Fruit fly (Drosophila melanogaster) whole organism, embryonic: Measurements from ENCODE around the gene mus302.

Experiments used
- Abd-B ChIP-seq: fragments of 200-800 bp; sonication (Bioruptor generic); optimal IDR thresholded peaks from 2 replicates; lab custom pipeline; 2018; ENCODE audit warnings: missing biosample characterization, mild to moderate bottlenecking, missing genetic modification characterization, moderate library complexity
- Blimp-1 ChIP-seq: fragments of 200-800 bp; sonication (Bioruptor generic); optimal IDR thresholded peaks from 3 replicates; lab custom pipeline; 2018; ENCODE audit warnings: missing biosample characterization, missing genetic modification characterization, mild to moderate bottlenecking, moderate library complexity, missing genetic modification reagents
- CG10431 ChIP-seq: fragments of 200-800 bp; sonication (Bioruptor generic); optimal IDR thresholded peaks from 3 replicates; lab custom pipeline; 2018; ENCODE audit warnings: missing biosample characterization, mild to moderate bottlenecking, missing genetic modification characterization
- CG11247 ChIP-seq: fragments of 200-800 bp; sonication (Bioruptor generic); IDR thresholded peaks from 2 replicates; pipeline ENCODE4 v1.3.6; 2022; ENCODE audit warnings: missing biosample characterization, missing genetic modification characterization
- CG11504 ChIP-seq: fragments of 200-800 bp; sonication (Bioruptor generic); optimal IDR thresholded peaks from 3 replicates; lab custom pipeline; 2019; ENCODE audit warnings: missing biosample characterization, mild to moderate bottlenecking, missing genetic modification characterization, moderate library complexity
- CG12236 ChIP-seq: fragments of 200-800 bp; sonication (Bioruptor generic); optimal IDR thresholded peaks from 2 replicates; lab custom pipeline; 2016; ENCODE audit warnings: missing biosample characterization, missing genetic modification characterization
- CG1647 ChIP-seq: fragments of 200-800 bp; sonication (Bioruptor generic); optimal IDR thresholded peaks from 3 replicates; lab custom pipeline; 2016; ENCODE audit warnings: missing biosample characterization, missing genetic modification characterization
- CG1792 ChIP-seq: fragments of 200-800 bp; sonication (Bioruptor generic); optimal IDR thresholded peaks from 2 replicates; lab custom pipeline; 2016; ENCODE audit warnings: missing biosample characterization, missing genetic modification characterization
- CG18599 ChIP-seq: fragments of 200-800 bp; sonication (Bioruptor generic); optimal IDR thresholded peaks from 3 replicates; lab custom pipeline; 2017; ENCODE audit warnings: missing biosample characterization, missing genetic modification characterization, mild to moderate bottlenecking, moderate library complexity, missing genetic modification reagents
- CG30403 ChIP-seq: fragments of 200-800 bp; sonication (Bioruptor generic); optimal IDR thresholded peaks from 3 replicates; lab custom pipeline; 2016; ENCODE audit warnings: missing biosample characterization, missing genetic modification characterization
- CG31365 ChIP-seq: fragments of 200-800 bp; sonication (Bioruptor generic); optimal IDR thresholded peaks from 2 replicates; lab custom pipeline; 2018; ENCODE audit warnings: missing biosample characterization, mild to moderate bottlenecking, missing genetic modification characterization
- CG33213 ChIP-seq: fragments of 200-800 bp; sonication (Bioruptor generic); optimal IDR thresholded peaks from 3 replicates; lab custom pipeline; 2016; ENCODE audit warnings: missing biosample characterization, missing genetic modification characterization
- CG3726 ChIP-seq: fragments of 200-800 bp; sonication (Bioruptor generic); IDR thresholded peaks from 3 replicates; pipeline ENCODE4, ENCODE4 v1.3.6; 2022; ENCODE audit warnings: missing biosample characterization, missing genetic modification characterization
- CG3995 ChIP-seq: fragments of 200-800 bp; sonication (Bioruptor generic); optimal IDR thresholded peaks from 3 replicates; lab custom pipeline; 2016; ENCODE audit warnings: missing biosample characterization, missing genetic modification characterization
- CG4820 ChIP-seq: fragments of 200-800 bp; sonication (Bioruptor generic); optimal IDR thresholded peaks from 3 replicates; lab custom pipeline; 2016; ENCODE audit warnings: missing biosample characterization, missing genetic modification characterization
- CG5953 ChIP-seq: fragments of 200-800 bp; sonication (Bioruptor generic); IDR thresholded peaks from 2 replicates; pipeline ENCODE4 v1.3.6; 2022; ENCODE audit warnings: missing biosample characterization, missing genetic modification characterization
- CG6175 ChIP-seq: fragments of 200-800 bp; sonication (Bioruptor generic); IDR thresholded peaks from 3 replicates; pipeline ENCODE4 v1.3.6; 2022; ENCODE audit warnings: missing biosample characterization, missing genetic modification characterization
- Dp ChIP-seq: fragments of 200-800 bp; sonication (Bioruptor generic); optimal IDR thresholded peaks from 2 replicates; lab custom pipeline; 2018; ENCODE audit warnings: missing biosample characterization, mild to moderate bottlenecking, missing genetic modification characterization, moderate library complexity
- E2f2 ChIP-seq: fragments of 200-800 bp; sonication (Bioruptor generic); IDR thresholded peaks from 2 replicates; pipeline ENCODE4 v1.3.6; 2022; ENCODE audit warnings: missing biosample characterization, missing genetic modification characterization
- Fer2 ChIP-seq: fragments of 200-800 bp; sonication (Bioruptor generic); optimal IDR thresholded peaks from 2 replicates; lab custom pipeline; 2018; ENCODE audit warnings: missing biosample characterization, mild to moderate bottlenecking, missing genetic modification characterization, moderate library complexity
- Gug ChIP-seq: fragments of 200-800 bp; sonication (Bioruptor generic); IDR thresholded peaks from 4 replicates; pipeline ENCODE4 v1.3.6; 2022; ENCODE audit warnings: missing biosample characterization, missing genetic modification characterization
- HmgZ ChIP-seq: fragments of 200-800 bp; sonication (Bioruptor generic); optimal IDR thresholded peaks from 2 replicates; lab custom pipeline; 2018; ENCODE audit warnings: missing biosample characterization, mild to moderate bottlenecking, missing genetic modification characterization
- Hmx ChIP-seq: fragments of 200-800 bp; sonication (Bioruptor generic); optimal IDR thresholded peaks from 2 replicates; lab custom pipeline; 2016; ENCODE audit warnings: missing biosample characterization, missing genetic modification characterization
- Hr51 ChIP-seq, 2 experiments: fragments of 200-800 bp; sonication (Bioruptor generic); optimal IDR thresholded peaks; 2 replicates in 1 of 2; 3 replicates in 1 of 2; lab custom pipeline; 2016 to 2018; ENCODE audit warnings: missing biosample characterization in 2 of 2, missing genetic modification characterization in 2 of 2, mild to moderate bottlenecking in 1 of 2, moderate library complexity in 1 of 2
- Hr78 ChIP-seq, 2 experiments: fragments of 200-800 bp in 1 of 2; fragments of >200 bp in 1 of 2; sonication (Bioruptor generic) in 1 of 2; optimal IDR thresholded peaks; 2 replicates each; lab custom pipeline; 2017 to 2019; ENCODE audit warnings: missing biosample characterization in 2 of 2, missing genetic modification characterization in 2 of 2, mild to moderate bottlenecking in 1 of 2, moderate library complexity in 1 of 2
- Mad ChIP-seq: fragments of 200-800 bp; sonication (Bioruptor generic); optimal IDR thresholded peaks from 2 replicates; lab custom pipeline; 2016; ENCODE audit warnings: missing biosample characterization, missing genetic modification characterization
- Max ChIP-seq: fragments of 200-800 bp; sonication (Bioruptor generic); optimal IDR thresholded peaks from 2 replicates; lab custom pipeline; 2016; ENCODE audit warnings: missing biosample characterization, mild to moderate bottlenecking, missing genetic modification characterization
- NFAT ChIP-seq: fragments of 200-800 bp; sonication (Bioruptor generic); IDR thresholded peaks from 2 replicates; pipeline ENCODE4 v1.3.6; 2022; ENCODE audit warnings: missing biosample characterization, missing genetic modification characterization
- Nf-YA ChIP-seq: fragments of 200-800 bp; sonication (Bioruptor generic); IDR thresholded peaks from 2 replicates; pipeline ENCODE4 v1.3.6; 2022; ENCODE audit warnings: missing biosample characterization, missing genetic modification characterization
- Nf-YC ChIP-seq: fragments of 200-800 bp; optimal IDR thresholded peaks from 3 replicates; lab custom pipeline; 2019; ENCODE audit warnings: missing biosample characterization, mild to moderate bottlenecking, missing genetic modification characterization, moderate library complexity
- PHDP ChIP-seq: fragments of 200-800 bp; sonication (Bioruptor generic); optimal IDR thresholded peaks from 3 replicates; lab custom pipeline; 2018; ENCODE audit warnings: missing biosample characterization, mild to moderate bottlenecking, missing genetic modification characterization, moderate library complexity
- Ravus ChIP-seq: fragments of 200-800 bp; sonication (Bioruptor generic); IDR thresholded peaks from 2 replicates; pipeline ENCODE4 v1.3.6; 2022; ENCODE audit warnings: missing biosample characterization, missing genetic modification characterization
- Side ChIP-seq: fragments of 200-800 bp; sonication (Bioruptor generic); optimal IDR thresholded peaks from 2 replicates; lab custom pipeline; 2016; ENCODE audit warnings: missing biosample characterization, missing genetic modification characterization
- TFAM ChIP-seq: fragments of 200-800 bp; sonication (Bioruptor generic); optimal IDR thresholded peaks from 2 replicates; lab custom pipeline; 2017; ENCODE audit warnings: missing biosample characterization, missing genetic modification characterization, inconsistent platforms
- ab ChIP-seq: fragments of 200-800 bp; sonication (Bioruptor generic); optimal IDR thresholded peaks from 2 replicates; lab custom pipeline; 2016; ENCODE audit warnings: missing biosample characterization, missing genetic modification characterization
- abd-A ChIP-seq: fragments of 200-800 bp; sonication (Bioruptor generic); optimal IDR thresholded peaks from 3 replicates; lab custom pipeline; 2019; ENCODE audit warnings: missing biosample characterization, mild to moderate bottlenecking, missing genetic modification characterization, moderate library complexity
- bowl ChIP-seq: fragments of 200-800 bp; sonication (Bioruptor generic); IDR thresholded peaks from 2 replicates; pipeline ENCODE4 v1.3.6; 2022; ENCODE audit warnings: missing biosample characterization, missing genetic modification characterization
- da ChIP-seq: fragments of 200-800 bp; sonication (Bioruptor generic); optimal IDR thresholded peaks from 2 replicates; lab custom pipeline; 2016; ENCODE audit warnings: missing biosample characterization, missing genetic modification characterization
- hbn ChIP-seq: fragments of 200-800 bp; sonication (Bioruptor generic); IDR thresholded peaks from 2 replicates; pipeline ENCODE4 v1.3.6; 2022; ENCODE audit warnings: missing biosample characterization, missing genetic modification characterization; ENCODE audit not compliant: partially characterized antibody
- kay ChIP-seq: fragments of 200-800 bp; sonication (Bioruptor generic); optimal IDR thresholded peaks from 2 replicates; lab custom pipeline; 2016; ENCODE audit warnings: missing biosample characterization, missing genetic modification characterization
- kni ChIP-seq: fragments of 200-800 bp; sonication (Bioruptor generic); optimal IDR thresholded peaks from 3 replicates; lab custom pipeline; 2017; ENCODE audit warnings: mild to moderate bottlenecking, missing biosample characterization, missing genetic modification reagents, missing genetic modification characterization
- lbe ChIP-seq: fragments of 200-800 bp; sonication (Bioruptor generic); optimal IDR thresholded peaks from 2 replicates; lab custom pipeline; 2016; ENCODE audit warnings: missing biosample characterization, mild to moderate bottlenecking, missing genetic modification characterization
- pho ChIP-seq: fragments of 200-800 bp; sonication (Bioruptor generic); optimal IDR thresholded peaks from 2 replicates; lab custom pipeline; 2016; ENCODE audit warnings: missing biosample characterization, missing genetic modification characterization
- sisA ChIP-seq: fragments of 200-800 bp; sonication (Bioruptor generic); IDR thresholded peaks from 2 replicates; pipeline ENCODE4 v1.3.6; 2022; ENCODE audit warnings: missing biosample characterization, missing genetic modification characterization
- slp2 ChIP-seq: fragments of 200-800 bp; sonication (Bioruptor generic); optimal IDR thresholded peaks from 2 replicates; lab custom pipeline; 2016; ENCODE audit warnings: missing biosample characterization, missing genetic modification characterization
- tgo ChIP-seq: fragments of 200-800 bp; sonication (Bioruptor generic); IDR thresholded peaks from 3 replicates; pipeline ENCODE4 v1.3.6; 2022; ENCODE audit warnings: missing biosample characterization, missing genetic modification characterization
- tio ChIP-seq: fragments of 200-800 bp; sonication (Bioruptor generic); optimal IDR thresholded peaks from 2 replicates; lab custom pipeline; 2017; ENCODE audit warnings: missing biosample characterization, missing genetic modification characterization, inconsistent platforms
- tna ChIP-seq: fragments of 200-800 bp; sonication (Bioruptor generic); IDR thresholded peaks from 2 replicates; pipeline ENCODE4 v1.3.6; 2022; ENCODE audit warnings: missing biosample characterization, missing genetic modification characterization; ENCODE audit not compliant: partially characterized antibody

The mus302 gene

dm6 chr3L:16765647-16766628 lies 13.6 kb downstream of the mus302 start, which contains the start of gene Nrt (continued):
- TF ChIP-seq da (GFP tag; lab: Kevin White, UChicago), result no peak
- TF ChIP-seq tgo, result peak; percentile 44; the same call in 1 of the 3 replicates
- no peak for TF ChIP-seq Nf-YA (GFP tag; lab: Robert Waterston, UW)
- TF ChIP-seq CG5953 (GFP tag; lab: Robert Waterston, UW), result no peak; the same call in 1 of the 2 replicates
- TF ChIP-seq CG6175 (GFP tag; lab: Robert Waterston, UW), result no peak
- peak; percentile 20; the same call in 1 of the 2 replicates for TF ChIP-seq hbn (GFP tag; lab: Robert Waterston, UW)
- TF ChIP-seq Hmx (GFP tag; lab: Kevin White, UChicago), result no peak
- peak; percentile 8 for TF ChIP-seq CG4820 (GFP tag; lab: Kevin White, UChicago)
- TF ChIP-seq Abd-B, result no peak
- TF ChIP-seq HmgZ (tag; lab: Kevin White, UChicago), result peak; percentile 21
- peak in 1 of 2 experiments; percentile 84 for TF ChIP-seq Hr51 (GFP tag; optimal IDR thresholded peaks at IDR 0.05; lab: Kevin White, UChicago)
- TF ChIP-seq pho (GFP tag; lab: Kevin White, UChicago), result no peak
- peak; percentile 24 for TF ChIP-seq lbe (GFP tag; lab: Kevin White, UChicago)
- TF ChIP-seq CG12236 (GFP tag; lab: Kevin White, UChicago), result no peak
- no peak for TF ChIP-seq slp2
- TF ChIP-seq CG31365 (tag; lab: Kevin White, UChicago), result no peak
- no peak for TF ChIP-seq Ravus (GFP tag; lab: Robert Waterston, UW)
- TF ChIP-seq Mad, result no peak
- TF ChIP-seq CG30403 (GFP tag; lab: Kevin White, UChicago), result peak; percentile 63
- peak; percentile 14; the same call in 1 of the 2 replicates for TF ChIP-seq sisA (GFP tag; lab: Robert Waterston, UW)
- peak; percentile 28 for TF ChIP-seq Fer2 (tag; lab: Kevin White, UChicago)
- peak in 1 of 2 experiments; percentile 21 for TF ChIP-seq Hr78 (GFP tag; optimal IDR thresholded peaks at IDR 0.05; lab: Kevin White, UChicago)
- TF ChIP-seq kni (GFP tag; lab: Kevin White, UChicago), result peak; percentile 9
- no peak for TF ChIP-seq CG1647 (GFP tag; lab: Kevin White, UChicago)
- TF ChIP-seq CG1792 (GFP tag; lab: Kevin White, UChicago), result no peak
- no peak for TF ChIP-seq CG11247 (GFP tag; lab: Robert Waterston, UW)
- no peak for TF ChIP-seq NFAT (GFP tag; lab: Robert Waterston, UW)
- TF ChIP-seq Blimp-1, result peak; percentile 78
- peak; percentile 66; the same call in 1 of the 2 replicates for TF ChIP-seq tna
- no peak for TF ChIP-seq Gug (GFP tag; lab: Robert Waterston, UW)
- TF ChIP-seq abd-A (tag; lab: Kevin White, UChicago), result peak; percentile 18
- no peak for TF ChIP-seq CG3995 (GFP tag; lab: Kevin White, UChicago)
- TF ChIP-seq E2f2 (GFP tag; lab: Robert Waterston, UW), result peak; percentile 53; the same call in 1 of the 2 replicates
- TF ChIP-seq tio, result no peak
- TF ChIP-seq CG3726 (GFP tag; lab: Robert Waterston, UW), result 0 out of 3 replicates have a peak, but pooled peaks have one; percentile 9
- TF ChIP-seq PHDP (tag; lab: Kevin White, UChicago), result peak; percentile 84
- TF ChIP-seq Side (GFP tag; lab: Kevin White, UChicago), result no peak
- no peak for TF ChIP-seq CG33213
- TF ChIP-seq ab (GFP tag; lab: Kevin White, UChicago), result no peak
- 0 out of 2 replicates have a peak, but pooled peaks have one; percentile 10 for TF ChIP-seq bowl (GFP tag; lab: Robert Waterston, UW)
- peak; percentile 73 for TF ChIP-seq CG11504
- TF ChIP-seq Max (GFP tag; lab: Kevin White, UChicago), result peak; percentile 59
- no peak for TF ChIP-seq TFAM (GFP tag; lab: Kevin White, UChicago)
- peak; percentile 34 for TF ChIP-seq kay
- no peak for TF ChIP-seq Dp (GFP tag; lab: Kevin White, UChicago)
- TF ChIP-seq CG10431 (GFP tag; lab: Kevin White, UChicago), result peak; percentile 26
- TF ChIP-seq Nf-YC (tag; lab: Kevin White, UChicago), result peak; percentile 69
- peak; percentile 83 for TF ChIP-seq CG18599 (GFP tag; lab: Kevin White, UChicago)
